Worm (Caenorhabditis elegans) whole organism, L3 larva: Measurements from ENCODE around the gene F09E5.7.

Source experiments
- ZK546.5 ChIP-seq: sonication (generic microtip); optimal IDR thresholded peaks from 2 replicates; lab custom pipeline; 2017; ENCODE audit warnings: missing biosample characterization, missing genetic modification characterization
- aly-2 ChIP-seq: fragments of 150-350 bp; optimal IDR thresholded peaks from 2 replicates; lab custom pipeline; 2014; ENCODE audit warnings: missing biosample characterization, missing genetic modification characterization
- egl-5 ChIP-seq: fragments of 150-350 bp; optimal IDR thresholded peaks from 2 replicates; lab custom pipeline; 2017; ENCODE audit warnings: missing biosample characterization, missing genetic modification reagents, missing genetic modification characterization, inconsistent platforms
- fkh-10 ChIP-seq: sonication (generic microtip); optimal IDR thresholded peaks from 2 replicates; lab custom pipeline; 2017; ENCODE audit warnings: missing biosample characterization, missing genetic modification reagents, missing genetic modification characterization
- lin-15B ChIP-seq: fragments of 150-350 bp; optimal IDR thresholded peaks from 2 replicates; lab custom pipeline; 2014; ENCODE audit warnings: missing biosample characterization, missing genetic modification characterization
- nhr-11 ChIP-seq: fragments of 150-350 bp; optimal IDR thresholded peaks from 2 replicates; lab custom pipeline; 2014; ENCODE audit warnings: missing biosample characterization, missing genetic modification characterization
- nhr-76 ChIP-seq: fragments of 150-350 bp; sonication (generic microtip); optimal IDR thresholded peaks from 5 replicates; lab custom pipeline; 2014; ENCODE audit warnings: missing biosample characterization, missing genetic modification characterization
- nhr-77 ChIP-seq: fragments of 150-350 bp; optimal IDR thresholded peaks from 2 replicates; lab custom pipeline; 2014; ENCODE audit warnings: missing biosample characterization, missing genetic modification characterization
- pha-4 ChIP-seq: fragments of 150-350 bp; optimal IDR thresholded peaks from 2 replicates; lab custom pipeline; 2014; ENCODE audit warnings: missing biosample characterization, missing genetic modification reagents, missing genetic modification characterization
- skn-1 ChIP-seq: fragments of 150-350 bp; optimal IDR thresholded peaks from 2 replicates; lab custom pipeline; 2014; ENCODE audit warnings: missing biosample characterization, missing genetic modification characterization
- snpc-4 ChIP-seq: fragments of 150-350 bp; optimal IDR thresholded peaks from 2 replicates; lab custom pipeline; 2014; ENCODE audit warnings: missing biosample characterization, missing genetic modification characterization
- unc-39 ChIP-seq: sonication (generic microtip); optimal IDR thresholded peaks from 4 replicates; lab custom pipeline; 2017; ENCODE audit warnings: missing biosample characterization, missing genetic modification characterization
- zag-1 ChIP-seq: fragments of 150-350 bp; optimal IDR thresholded peaks from 2 replicates; lab custom pipeline; 2014; ENCODE audit warnings: missing biosample characterization, missing genetic modification characterization

DNA sequence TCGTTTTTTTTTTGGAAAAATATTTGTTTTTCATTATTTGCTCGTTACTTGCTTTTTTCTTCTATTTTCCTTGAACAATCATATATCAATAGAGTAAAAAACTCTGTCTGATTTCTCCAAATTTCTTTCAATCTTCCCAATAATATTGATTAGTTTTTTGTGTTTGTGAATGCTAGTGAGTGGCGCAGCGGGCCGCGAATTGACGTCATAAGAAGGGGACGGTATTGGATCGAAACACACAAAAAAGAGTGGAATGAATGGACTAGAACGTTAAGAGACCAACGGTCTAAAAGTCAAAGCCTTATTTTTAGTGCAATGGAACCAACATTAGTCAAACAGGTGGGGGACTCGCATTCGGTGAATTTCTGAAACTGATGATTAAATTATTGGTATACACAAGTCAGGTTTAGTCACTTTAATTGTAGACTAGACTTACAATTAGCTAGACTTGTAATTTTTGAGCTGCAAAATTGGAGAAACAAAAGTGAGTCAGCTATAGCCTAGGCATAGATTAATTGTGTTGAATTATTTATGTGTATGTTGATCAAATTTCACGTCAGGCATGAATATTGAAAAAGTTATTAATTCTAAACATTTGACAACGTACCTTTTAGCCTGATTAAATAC is 20.1 kb upstream of the F09E5.7 start:
- no peak for TF ChIP-seq skn-1 (tag; lab: Kevin White, UChicago)
- no peak for TF ChIP-seq unc-39 (tag; lab: Kevin White, UChicago)
- TF ChIP-seq nhr-11: peak; percentile 21
- TF ChIP-seq lin-15B (tag; lab: Kevin White, UChicago): no peak
- peak; percentile 75 for TF ChIP-seq pha-4 (tag; lab: Kevin White, UChicago)
- TF ChIP-seq zag-1 (tag; lab: Kevin White, UChicago): no peak
- TF ChIP-seq egl-5 (tag; lab: Kevin White, UChicago): no peak
- no peak for TF ChIP-seq fkh-10 (GFP tag; lab: Kevin White, UChicago)
- TF ChIP-seq nhr-76 (tag; lab: Kevin White, UChicago): no peak
- no peak for TF ChIP-seq nhr-77 (tag; lab: Kevin White, UChicago)
- TF ChIP-seq aly-2 (tag; lab: Kevin White, UChicago): no peak
- TF ChIP-seq snpc-4: no peak
- TF ChIP-seq ZK546.5 (tag; lab: Kevin White, UChicago): no peak
